Worm (Caenorhabditis elegans): ENCODE data around the gene npl-10.

Gene npl-10

ce11 chrIII:3954828-3955227 lies 19.1 kb upstream of the npl-10 start:
- TF ChIP-seq med-1 (GFP tag; optimal IDR thresholded peaks at IDR 0.05; ENCODE audit: insufficient read depth) (no peak), ztf-23 (GFP tag; IDR thresholded peaks at IDR 0.05) (no peak), ref-1 (GFP tag; conservative IDR thresholded peaks at IDR 0.05) (no peak), tab-1 (GFP tag; IDR thresholded peaks at IDR 0.05) (no peak), cog-1 (tag; optimal IDR thresholded peaks at IDR 0.05) (no peak), ztf-29 (GFP tag; IDR thresholded peaks at IDR 0.05) (no peak), T22C8.4 (GFP tag; IDR thresholded peaks at IDR 0.05) (no peak), flt-1 (GFP tag; IDR thresholded peaks at IDR 0.05) (no peak), klf-2 (GFP tag; conservative IDR thresholded peaks at IDR 0.05) (no peak)

ce11 chrIII:3954220-3954619 lies 18.5 kb upstream of the npl-10 start:
- no peak for TF ChIP-seq klf-2 (GFP tag; conservative IDR thresholded peaks at IDR 0.05)
- no peak for TF ChIP-seq ztf-23 (GFP tag; IDR thresholded peaks at IDR 0.05)
- TF ChIP-seq tab-1 (GFP tag; IDR thresholded peaks at IDR 0.05), result no peak
- no peak for TF ChIP-seq ref-1 (GFP tag; conservative IDR thresholded peaks at IDR 0.05)
- TF ChIP-seq ztf-29 (GFP tag; IDR thresholded peaks at IDR 0.05), result no peak
- no peak for TF ChIP-seq flt-1 (GFP tag; IDR thresholded peaks at IDR 0.05)
- TF ChIP-seq cog-1 (tag; optimal IDR thresholded peaks at IDR 0.05), result no peak
- no peak for TF ChIP-seq med-1 (GFP tag; optimal IDR thresholded peaks at IDR 0.05; ENCODE audit: insufficient read depth)
- no peak for TF ChIP-seq T22C8.4 (GFP tag; IDR thresholded peaks at IDR 0.05)

ce11 chrIII:3953235-3953634 lies 17.5 kb upstream of the npl-10 start:
- no peak for TF ChIP-seq med-1 (GFP tag; optimal IDR thresholded peaks at IDR 0.05; ENCODE audit: insufficient read depth)

- TF ChIP-seq tab-1 (GFP tag; IDR thresholded peaks at IDR 0.05) (no peak), med-1 (GFP tag; optimal IDR thresholded peaks at IDR 0.05; ENCODE audit: insufficient read depth) (no peak), ztf-23 (GFP tag; IDR thresholded peaks at IDR 0.05) (no peak), ztf-29 (GFP tag; IDR thresholded peaks at IDR 0.05) (no peak), cog-1 (tag; optimal IDR thresholded peaks at IDR 0.05) (no peak), T22C8.4 (GFP tag; IDR thresholded peaks at IDR 0.05) (no peak), klf-2 (GFP tag; conservative IDR thresholded peaks at IDR 0.05) (no peak), ref-1 (GFP tag; conservative IDR thresholded peaks at IDR 0.05) (no peak), flt-1 (GFP tag; IDR thresholded peaks at IDR 0.05) (no peak)
These were observed 16.4 kb upstream of the npl-10 start for ce11 chrIII:3952058-3952457.

ce11 chrIII:3931423-3931822 lies 4.3 kb downstream of the npl-10 start, which contains the start of gene F37A8.2:
TSS of gene F37A8.2 (minus strand) at chrIII:3931523.
- TF ChIP-seq ztf-29 (GFP tag; IDR thresholded peaks at IDR 0.05), result no peak

ce11 chrIII:3928136-3928535 lies 7.6 kb downstream of the npl-10 start, which contains the start of gene F37A8.1:
TSS of gene F37A8.1 (plus strand) at chrIII:3928436.
- TF ChIP-seq med-1 (GFP tag; optimal IDR thresholded peaks at IDR 0.05; ENCODE audit: insufficient read depth) (no peak), ztf-29 (GFP tag; IDR thresholded peaks at IDR 0.05) (no peak), ztf-23 (GFP tag; IDR thresholded peaks at IDR 0.05) (no peak), klf-2 (GFP tag; conservative IDR thresholded peaks at IDR 0.05) (no peak), cog-1 (tag; optimal IDR thresholded peaks at IDR 0.05) (no peak), flt-1 (GFP tag; IDR thresholded peaks at IDR 0.05) (no peak), tab-1 (GFP tag; IDR thresholded peaks at IDR 0.05) (no peak), ref-1 (GFP tag; conservative IDR thresholded peaks at IDR 0.05) (no peak), T22C8.4 (GFP tag; IDR thresholded peaks at IDR 0.05) (no peak)

ce11 chrIII:3927450-3927849 lies 8.3 kb downstream of the npl-10 start:
- TF ChIP-seq ref-1 (GFP tag; conservative IDR thresholded peaks at IDR 0.05), result no peak
- TF ChIP-seq med-1 (GFP tag; optimal IDR thresholded peaks at IDR 0.05; ENCODE audit: insufficient read depth), result no peak
- no peak for TF ChIP-seq ztf-23 (GFP tag; IDR thresholded peaks at IDR 0.05)
- no peak for TF ChIP-seq flt-1 (GFP tag; IDR thresholded peaks at IDR 0.05)
- no peak for TF ChIP-seq klf-2 (GFP tag; conservative IDR thresholded peaks at IDR 0.05)
- TF ChIP-seq T22C8.4 (GFP tag; IDR thresholded peaks at IDR 0.05), result no peak
- no peak for TF ChIP-seq tab-1 (GFP tag; IDR thresholded peaks at IDR 0.05)
- no peak for TF ChIP-seq ztf-29 (GFP tag; IDR thresholded peaks at IDR 0.05)
- TF ChIP-seq cog-1 (tag; optimal IDR thresholded peaks at IDR 0.05), result no peak

ce11 chrIII:3926801-3927200 lies 8.9 kb downstream of the npl-10 start:
- no peak for TF ChIP-seq med-1 (GFP tag; optimal IDR thresholded peaks at IDR 0.05; ENCODE audit: insufficient read depth)
- TF ChIP-seq klf-2 (GFP tag; conservative IDR thresholded peaks at IDR 0.05), result no peak

ce11 chrIII:3926116-3926515 lies 9.6 kb downstream of the npl-10 start, which contains the start of gene ZK1058.9:
TSS of gene ZK1058.9 (minus strand) at chrIII:3926216.
- TF ChIP-seq ref-1 (GFP tag; conservative IDR thresholded peaks at IDR 0.05), result no peak
- no peak for TF ChIP-seq ztf-23 (GFP tag; IDR thresholded peaks at IDR 0.05)
- no peak for TF ChIP-seq klf-2 (GFP tag; conservative IDR thresholded peaks at IDR 0.05)
- TF ChIP-seq flt-1 (GFP tag; IDR thresholded peaks at IDR 0.05), result no peak
- no peak for TF ChIP-seq T22C8.4 (GFP tag; IDR thresholded peaks at IDR 0.05)
- no peak for TF ChIP-seq ztf-29 (GFP tag; IDR thresholded peaks at IDR 0.05)
- TF ChIP-seq med-1 (GFP tag; optimal IDR thresholded peaks at IDR 0.05; ENCODE audit: insufficient read depth), result no peak
- TF ChIP-seq cog-1 (tag; optimal IDR thresholded peaks at IDR 0.05), result no peak
- no peak for TF ChIP-seq tab-1 (GFP tag; IDR thresholded peaks at IDR 0.05)

- TF ChIP-seq T22C8.4 (GFP tag; IDR thresholded peaks at IDR 0.05), result no peak
- no peak for TF ChIP-seq ref-1 (GFP tag; conservative IDR thresholded peaks at IDR 0.05)
- no peak for TF ChIP-seq tab-1 (GFP tag; IDR thresholded peaks at IDR 0.05)
- no peak for TF ChIP-seq flt-1 (GFP tag; IDR thresholded peaks at IDR 0.05)
- no peak for TF ChIP-seq ztf-23 (GFP tag; IDR thresholded peaks at IDR 0.05)
- TF ChIP-seq klf-2 (GFP tag; conservative IDR thresholded peaks at IDR 0.05), result no peak
- no peak for TF ChIP-seq cog-1 (tag; optimal IDR thresholded peaks at IDR 0.05)
- TF ChIP-seq med-1 (GFP tag; optimal IDR thresholded peaks at IDR 0.05; ENCODE audit: insufficient read depth), result no peak
- TF ChIP-seq ztf-29 (GFP tag; IDR thresholded peaks at IDR 0.05), result no peak
These were observed 13.9 kb downstream of the npl-10 start, which contains the start of the genes metl-6 and nit-1 for ce11 chrIII:3921646-3922328. TSS of gene metl-6 (minus strand) at chrIII:3921711. TSS of gene nit-1 (plus strand) at chrIII:3922207.
